Fruit fly (Drosophila melanogaster) whole organism, embryonic: ENCODE results near the gene Sil1.

Experiments
- Adf1 ChIP-seq: fragments of 200-800 bp; sonication (Bioruptor generic); IDR thresholded peaks from 2 replicates; pipeline ENCODE4 v1.3.6; 2022; ENCODE audit warnings: missing biosample characterization, missing genetic modification characterization
- B-H2 ChIP-seq: fragments of 200-800 bp; sonication (Bioruptor generic); optimal IDR thresholded peaks from 2 replicates; lab custom pipeline; 2018; ENCODE audit warnings: missing biosample characterization, mild to moderate bottlenecking, missing genetic modification characterization
- BEAF-32 ChIP-seq: fragments of 200-800 bp; sonication (Bioruptor generic); optimal IDR thresholded peaks from 3 replicates; lab custom pipeline; 2017; ENCODE audit warnings: missing biosample characterization, missing genetic modification characterization, mild to moderate bottlenecking, moderate library complexity, missing genetic modification reagents
- CG10147 ChIP-seq: fragments of 200-800 bp; sonication (Bioruptor generic); optimal IDR thresholded peaks from 2 replicates; lab custom pipeline; 2019; ENCODE audit warnings: missing biosample characterization, mild to moderate bottlenecking, missing genetic modification characterization, moderate library complexity
- CG10431 ChIP-seq: fragments of 200-800 bp; sonication (Bioruptor generic); optimal IDR thresholded peaks from 3 replicates; lab custom pipeline; 2018; ENCODE audit warnings: missing biosample characterization, mild to moderate bottlenecking, missing genetic modification characterization
- CG10462 ChIP-seq: fragments of 200-800 bp; sonication (Bioruptor generic); optimal IDR thresholded peaks from 2 replicates; lab custom pipeline; 2016; ENCODE audit warnings: missing biosample characterization, missing genetic modification characterization
- CG12104 ChIP-seq: fragments of 200-800 bp; sonication (Bioruptor generic); optimal IDR thresholded peaks from 3 replicates; lab custom pipeline; 2016; ENCODE audit warnings: missing biosample characterization, missing genetic modification characterization
- CG12299 ChIP-seq: fragments of 200-800 bp; sonication (Bioruptor generic); optimal IDR thresholded peaks from 2 replicates; lab custom pipeline; 2018; ENCODE audit warnings: missing biosample characterization, mild to moderate bottlenecking, missing genetic modification characterization
- CG1233 ChIP-seq: fragments of 200-800 bp; sonication (Bioruptor generic); optimal IDR thresholded peaks from 4 replicates; lab custom pipeline; 2018; ENCODE audit warnings: missing biosample characterization, mild to moderate bottlenecking, missing genetic modification characterization
- CG13624 ChIP-seq: fragments of 200-800 bp; sonication (Bioruptor generic); optimal IDR thresholded peaks from 2 replicates; lab custom pipeline; 2016; ENCODE audit warnings: missing biosample characterization, missing genetic modification characterization
- CG1832 ChIP-seq: fragments of 200-800 bp; sonication (Bioruptor generic); optimal IDR thresholded peaks from 2 replicates; lab custom pipeline; 2017; ENCODE audit warnings: missing biosample characterization, mild to moderate bottlenecking, missing genetic modification characterization, inconsistent platforms
- CG18619 ChIP-seq: fragments of 200-800 bp; sonication (Bioruptor generic); optimal IDR thresholded peaks from 3 replicates; lab custom pipeline; 2017; ENCODE audit warnings: missing biosample characterization, mild to moderate bottlenecking, missing genetic modification characterization
- CG31441 ChIP-seq: fragments of 200-800 bp; sonication (Bioruptor generic); IDR thresholded peaks from 2 replicates; pipeline ENCODE4 v1.3.6; 2022; ENCODE audit warnings: missing biosample characterization, missing genetic modification characterization
- CG32772 ChIP-seq: fragments of 200-800 bp; sonication (Bioruptor generic); IDR thresholded peaks from 2 replicates; pipeline ENCODE4 v1.3.6; 2022; ENCODE audit warnings: missing biosample characterization, missing genetic modification characterization
- CG33557 ChIP-seq: fragments of 200-800 bp; sonication (Bioruptor generic); optimal IDR thresholded peaks from 2 replicates; lab custom pipeline; 2019; ENCODE audit warnings: missing biosample characterization, mild to moderate bottlenecking, missing genetic modification characterization, moderate library complexity
- CG4707 ChIP-seq: fragments of 200-800 bp; sonication (Bioruptor generic); optimal IDR thresholded peaks from 2 replicates; lab custom pipeline; 2018; ENCODE audit warnings: missing biosample characterization, mild to moderate bottlenecking, missing genetic modification characterization, moderate library complexity
- CG6272 ChIP-seq: fragments of 200-800 bp; sonication (Bioruptor generic); IDR thresholded peaks from 2 replicates; pipeline ENCODE4 v1.3.6; 2022; ENCODE audit warnings: missing biosample characterization, missing genetic modification characterization
- E2f2 ChIP-seq: fragments of 200-800 bp; sonication (Bioruptor generic); IDR thresholded peaks from 2 replicates; pipeline ENCODE4 v1.3.6; 2022; ENCODE audit warnings: missing biosample characterization, missing genetic modification characterization
- Lpt ChIP-seq: fragments of >200 bp; optimal IDR thresholded peaks from 2 replicates; lab custom pipeline; 2018; ENCODE audit warnings: missing biosample characterization, missing genetic modification characterization
- NFAT ChIP-seq: fragments of 200-800 bp; sonication (Bioruptor generic); IDR thresholded peaks from 2 replicates; pipeline ENCODE4 v1.3.6; 2022; ENCODE audit warnings: missing biosample characterization, missing genetic modification characterization
- Six4 ChIP-seq: fragments of 200-800 bp; sonication (Bioruptor generic); optimal IDR thresholded peaks from 2 replicates; lab custom pipeline; 2016; ENCODE audit warnings: missing biosample characterization, missing genetic modification characterization
- Trl ChIP-seq, 3 experiments: fragments of >200 bp in 2 of 3; fragments of 200-800 bp in 1 of 3; sonication (Bioruptor generic) in 1 of 3; optimal IDR thresholded peaks; 2 replicates in 1 of 3; 3 replicates in 2 of 3; lab custom pipeline; 2016 to 2017; ENCODE audit warnings: missing biosample characterization in 1 of 3, missing genetic modification characterization in 1 of 3
- Xrp1 ChIP-seq: fragments of 200-800 bp; sonication (Bioruptor generic); IDR thresholded peaks from 2 replicates; pipeline ENCODE4 v1.3.6; 2022; ENCODE audit warnings: missing biosample characterization, missing genetic modification characterization
- ara ChIP-seq: fragments of 200-800 bp; sonication (Bioruptor generic); IDR thresholded peaks from 2 replicates; pipeline ENCODE4 v1.3.6; 2022; ENCODE audit warnings: missing biosample characterization, missing genetic modification characterization
- bab2 ChIP-seq: fragments of 200-800 bp; sonication (Bioruptor generic); optimal IDR thresholded peaks from 2 replicates; lab custom pipeline; 2016; ENCODE audit warnings: missing biosample characterization, missing genetic modification characterization
- btn ChIP-seq: fragments of 200-800 bp; sonication (Bioruptor generic); optimal IDR thresholded peaks from 2 replicates; lab custom pipeline; 2016; ENCODE audit warnings: missing biosample characterization, missing genetic modification characterization
- cato ChIP-seq: fragments of 200-800 bp; sonication (Bioruptor generic); optimal IDR thresholded peaks from 2 replicates; lab custom pipeline; 2016; ENCODE audit warnings: missing biosample characterization, missing genetic modification characterization, borderline replicate concordance
- chm ChIP-seq: fragments of 200-800 bp; sonication (Bioruptor generic); IDR thresholded peaks from 2 replicates; pipeline ENCODE4 v1.3.6; 2022; ENCODE audit warnings: missing biosample characterization, missing genetic modification characterization
- crc ChIP-seq: fragments of 200-800 bp; sonication (Bioruptor generic); optimal IDR thresholded peaks from 2 replicates; lab custom pipeline; 2016; ENCODE audit warnings: missing biosample characterization, missing genetic modification characterization
- crol ChIP-seq: fragments of 200-800 bp; sonication (Bioruptor generic); IDR thresholded peaks from 2 replicates; pipeline ENCODE4 v1.3.6; 2022; ENCODE audit warnings: missing biosample characterization, missing genetic modification characterization
- crp ChIP-seq, 2 experiments: fragments of 200-800 bp; sonication (Bioruptor generic); optimal IDR thresholded peaks; 2 replicates in 1 of 2; 3 replicates in 1 of 2; lab custom pipeline; 2017; ENCODE audit warnings: missing biosample characterization in 2 of 2, missing genetic modification characterization in 2 of 2, mild to moderate bottlenecking in 1 of 2, moderate library complexity in 1 of 2
- dm ChIP-seq: fragments of 200-800 bp; sonication (Bioruptor generic); optimal IDR thresholded peaks from 3 replicates; lab custom pipeline; 2016; ENCODE audit warnings: missing biosample characterization, missing genetic modification characterization
- dysf ChIP-seq: fragments of 200-800 bp; sonication (Bioruptor generic); IDR thresholded peaks from 3 replicates; pipeline ENCODE4 v1.3.6; 2022; ENCODE audit warnings: missing biosample characterization, missing genetic modification characterization
- eve ChIP-seq, 2 experiments: fragments of >200 bp; optimal IDR thresholded peaks; 2 replicates each; lab custom pipeline; 2017; ENCODE audit warnings: missing biosample characterization in 2 of 2, missing genetic modification characterization in 2 of 2
- fd102C ChIP-seq: fragments of 200-800 bp; sonication (Bioruptor generic); optimal IDR thresholded peaks from 2 replicates; lab custom pipeline; 2018; ENCODE audit warnings: missing biosample characterization, mild to moderate bottlenecking, missing genetic modification characterization, moderate library complexity
- fd3F ChIP-seq: fragments of 200-800 bp; sonication (Bioruptor generic); optimal IDR thresholded peaks from 2 replicates; lab custom pipeline; 2018; ENCODE audit warnings: missing biosample characterization, mild to moderate bottlenecking, missing genetic modification characterization, moderate library complexity
- fd96Cb ChIP-seq: fragments of 200-800 bp; sonication (Bioruptor generic); optimal IDR thresholded peaks from 2 replicates; lab custom pipeline; 2018; ENCODE audit warnings: missing biosample characterization, mild to moderate bottlenecking, missing genetic modification characterization, moderate library complexity
- jing ChIP-seq: fragments of 200-800 bp; sonication (Bioruptor generic); optimal IDR thresholded peaks from 2 replicates; lab custom pipeline; 2018; ENCODE audit warnings: missing biosample characterization, mild to moderate bottlenecking, missing genetic modification characterization
- kah ChIP-seq: fragments of 200-800 bp; sonication (Bioruptor generic); optimal IDR thresholded peaks from 2 replicates; lab custom pipeline; 2018; ENCODE audit warnings: missing biosample characterization, mild to moderate bottlenecking, missing genetic modification characterization
- kni ChIP-seq: fragments of 200-800 bp; sonication (Bioruptor generic); optimal IDR thresholded peaks from 3 replicates; lab custom pipeline; 2017; ENCODE audit warnings: mild to moderate bottlenecking, missing biosample characterization, missing genetic modification reagents, missing genetic modification characterization
- lola ChIP-seq, 3 experiments: fragments of >200 bp in 2 of 3; fragments of 200-800 bp in 1 of 3; sonication (Bioruptor generic) in 1 of 3; optimal IDR thresholded peaks; 2 replicates each; lab custom pipeline; 2017 to 2019; ENCODE audit warnings: missing biosample characterization in 3 of 3, missing genetic modification characterization in 3 of 3, mild to moderate bottlenecking in 1 of 3, moderate library complexity in 1 of 3
- lov ChIP-seq, 2 experiments: fragments of 200-800 bp in 1 of 2; fragments of >200 bp in 1 of 2; sonication (Bioruptor generic) in 1 of 2; IDR thresholded peaks in 1 of 2; optimal IDR thresholded peaks in 1 of 2; 2 replicates in 1 of 2; 3 replicates in 1 of 2; pipeline versions ENCODE4 v1.3.6 to Lab custom; 2017 to 2022; ENCODE audit warnings: missing biosample characterization in 1 of 2, missing genetic modification characterization in 1 of 2
- nom ChIP-seq: fragments of 200-800 bp; sonication (Bioruptor generic); optimal IDR thresholded peaks from 2 replicates; lab custom pipeline; 2017; ENCODE audit warnings: missing biosample characterization, missing genetic modification characterization, mild to moderate bottlenecking, moderate library complexity, missing genetic modification reagents
- pita ChIP-seq: fragments of 200-800 bp; sonication (Bioruptor generic); optimal IDR thresholded peaks from 2 replicates; lab custom pipeline; 2017; ENCODE audit warnings: missing biosample characterization, mild to moderate bottlenecking, missing genetic modification characterization
- sima ChIP-seq: fragments of 200-800 bp; sonication (Bioruptor generic); optimal IDR thresholded peaks from 2 replicates; lab custom pipeline; 2016; ENCODE audit warnings: missing biosample characterization, missing genetic modification characterization
- slp2 ChIP-seq: fragments of 200-800 bp; sonication (Bioruptor generic); optimal IDR thresholded peaks from 2 replicates; lab custom pipeline; 2016; ENCODE audit warnings: missing biosample characterization, missing genetic modification characterization
- ssp ChIP-seq: fragments of 200-800 bp; sonication (Bioruptor generic); IDR thresholded peaks from 2 replicates; pipeline ENCODE4 v1.3.6; 2022; ENCODE audit warnings: missing biosample characterization, missing genetic modification characterization
- tgo ChIP-seq: fragments of 200-800 bp; sonication (Bioruptor generic); IDR thresholded peaks from 3 replicates; pipeline ENCODE4 v1.3.6; 2022; ENCODE audit warnings: missing biosample characterization, missing genetic modification characterization
- ttk ChIP-seq: fragments of 200-800 bp; sonication (Bioruptor generic); IDR thresholded peaks from 2 replicates; pipeline ENCODE4 v2.1.2; 2022; ENCODE audit warnings: missing biosample characterization, missing genetic modification characterization

Sil1 gene

DNA sequence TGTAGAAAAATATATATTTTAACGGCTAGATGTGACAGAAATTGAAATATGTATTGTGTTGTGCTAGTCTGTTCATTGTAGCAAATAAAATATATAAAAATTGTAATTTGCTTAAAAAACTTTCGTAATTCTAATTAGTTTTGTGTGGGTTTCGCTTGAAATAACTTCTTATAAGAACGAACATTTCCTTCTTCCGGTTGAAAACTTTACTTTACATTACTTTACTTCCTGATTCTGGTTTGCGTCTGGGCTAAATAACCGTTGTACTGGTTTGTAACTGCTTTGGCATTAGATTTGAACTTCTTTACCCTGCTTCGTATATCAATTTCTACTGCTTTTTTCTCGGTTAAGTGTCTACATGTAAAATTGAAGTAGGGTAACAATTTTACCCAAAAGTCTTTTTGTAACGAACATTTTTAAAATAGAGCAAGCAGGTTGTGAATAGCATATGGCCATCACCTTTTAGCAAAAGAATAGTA lies 41.6 kb downstream of the Sil1 start, which contains the start of gene lobo (continued):
- peak in 1 of 2 experiments; percentile 1 for TF ChIP-seq Trl (optimal IDR thresholded peaks at IDR 0.05; lab: Kevin White, UChicago)
- peak; percentile 65 for TF ChIP-seq Trl (GFP tag; optimal IDR thresholded peaks at IDR 0.05; lab: Kevin White, UChicago)
- no peak for TF ChIP-seq CG31441 (GFP tag; lab: Robert Waterston, UW)
- TF ChIP-seq ttk, result peak; percentile 52
- no peak for TF ChIP-seq CG10431 (GFP tag; lab: Kevin White, UChicago)
- TF ChIP-seq CG6272 (GFP tag; lab: Robert Waterston, UW), result peak; percentile 28; the same call in 1 of the 2 replicates
- TF ChIP-seq CG1233 (GFP tag; lab: Kevin White, UChicago), result peak; percentile 68
- peak; percentile 48 for TF ChIP-seq Adf1 (GFP tag; lab: Robert Waterston, UW)
- peak; percentile 54 for TF ChIP-seq CG12299 (tag; lab: Kevin White, UChicago)
- peak; percentile 75 for TF ChIP-seq CG18619 (GFP tag; lab: Kevin White, UChicago)
- TF ChIP-seq crp (GFP tag; optimal IDR thresholded peaks at IDR 0.05; lab: Kevin White, UChicago), result peak in 1 of 2 experiments; percentile 21
- no peak for TF ChIP-seq crol (GFP tag; lab: Robert Waterston, UW)
- peak; percentile 37; the same call in 2 of the 3 replicates for TF ChIP-seq dysf (GFP tag; lab: Robert Waterston, UW)
- peak; percentile 62 for TF ChIP-seq crc (GFP tag; lab: Kevin White, UChicago)
- TF ChIP-seq btn (GFP tag; lab: Kevin White, UChicago), result no peak
- TF ChIP-seq kni (GFP tag; lab: Kevin White, UChicago), result peak; percentile 10
- TF ChIP-seq tgo (GFP tag; lab: Robert Waterston, UW), result no peak
- peak; percentile 83 for TF ChIP-seq CG13624 (GFP tag; lab: Kevin White, UChicago)
- TF ChIP-seq nom (GFP tag; lab: Kevin White, UChicago), result no peak
- TF ChIP-seq fd3F (GFP tag; lab: Kevin White, UChicago), result peak; percentile 53
- TF ChIP-seq lov (optimal IDR thresholded peaks at IDR 0.05; lab: Kevin White, UChicago), result no peak
- TF ChIP-seq lov (GFP tag; IDR thresholded peaks at IDR 0.05; lab: Robert Waterston, UW), result 0 out of 3 replicates have a peak, but pooled peaks have one; percentile 65
- TF ChIP-seq E2f2 (GFP tag; lab: Robert Waterston, UW), result peak; percentile 65
- no peak for TF ChIP-seq eve (GFP tag; optimal IDR thresholded peaks at IDR 0.05; lab: Kevin White, UChicago)
- peak; percentile 6 for TF ChIP-seq CG10462 (GFP tag; lab: Kevin White, UChicago)
- no peak for TF ChIP-seq CG1832 (GFP tag; lab: Kevin White, UChicago)
- TF ChIP-seq Six4 (GFP tag; lab: Kevin White, UChicago), result peak; percentile 15
- TF ChIP-seq fd102C (GFP tag; lab: Kevin White, UChicago), result no peak
- TF ChIP-seq kah (GFP tag; lab: Kevin White, UChicago), result no peak
- TF ChIP-seq CG33557 (GFP tag; lab: Kevin White, UChicago), result peak; percentile 64
- peak; percentile 19 for TF ChIP-seq jing (GFP tag; lab: Kevin White, UChicago)
- no peak for TF ChIP-seq ssp (GFP tag; lab: Robert Waterston, UW)
- TF ChIP-seq bab2 (GFP tag; lab: Kevin White, UChicago), result peak; percentile 53
- no peak for TF ChIP-seq ara
- peak; percentile 24 for TF ChIP-seq fd96Cb (tag; lab: Kevin White, UChicago)
- TF ChIP-seq slp2 (GFP tag; lab: Kevin White, UChicago), result peak; percentile 59
- peak; percentile 4 for TF ChIP-seq sima
- peak; percentile 16 for TF ChIP-seq BEAF-32 (GFP tag; lab: Kevin White, UChicago)
- TF ChIP-seq CG32772 (GFP tag; lab: Robert Waterston, UW), result 0 out of 2 replicates have a peak, but pooled peaks have one; percentile 16
- TF ChIP-seq NFAT (GFP tag; lab: Robert Waterston, UW), result peak; percentile 77
- no peak for TF ChIP-seq Lpt (GFP tag; lab: Kevin White, UChicago)
- TF ChIP-seq dm, result peak; percentile 54
- TF ChIP-seq cato, result peak; percentile 34
- no peak for TF ChIP-seq CG12104 (GFP tag; lab: Kevin White, UChicago)
- TF ChIP-seq lola (GFP tag; optimal IDR thresholded peaks at IDR 0.05; lab: Kevin White, UChicago), result peak in 1 of 3 experiments; percentile 50
- TF ChIP-seq B-H2 (GFP tag; lab: Kevin White, UChicago), result peak; percentile 73
- TF ChIP-seq pita (GFP tag; lab: Kevin White, UChicago), result peak; percentile 83
- peak; percentile 86 for TF ChIP-seq chm (GFP tag; lab: Robert Waterston, UW)
- TF ChIP-seq Xrp1, result no peak
- peak; percentile 49 for TF ChIP-seq CG10147 (GFP tag; lab: Kevin White, UChicago)
- TF ChIP-seq CG4707 (GFP tag; lab: Kevin White, UChicago), result peak; percentile 8
